Fruit fly (Drosophila melanogaster) whole organism, embryonic: ENCODE data around the gene Vsx2.

ENCODE experiments used
- BtbVII ChIP-seq: fragments of 200-800 bp; sonication (Bioruptor generic); optimal IDR thresholded peaks from 3 replicates; lab custom pipeline; 2017; ENCODE audit warnings: missing biosample characterization, mild to moderate bottlenecking, missing genetic modification characterization
- CG10431 ChIP-seq: fragments of 200-800 bp; sonication (Bioruptor generic); optimal IDR thresholded peaks from 3 replicates; lab custom pipeline; 2018; ENCODE audit warnings: missing biosample characterization, mild to moderate bottlenecking, missing genetic modification characterization
- CG10979 ChIP-seq: fragments of 200-800 bp; sonication (Bioruptor generic); optimal IDR thresholded peaks from 2 replicates; lab custom pipeline; 2018; ENCODE audit warnings: missing biosample characterization, mild to moderate bottlenecking, missing genetic modification characterization, moderate library complexity
- CG11456 ChIP-seq: fragments of 200-800 bp; sonication (Bioruptor generic); IDR thresholded peaks from 3 replicates; pipeline ENCODE4 v1.3.6; 2022; ENCODE audit warnings: missing biosample characterization, missing genetic modification characterization
- CG11504 ChIP-seq: fragments of 200-800 bp; sonication (Bioruptor generic); optimal IDR thresholded peaks from 3 replicates; lab custom pipeline; 2019; ENCODE audit warnings: missing biosample characterization, mild to moderate bottlenecking, missing genetic modification characterization, moderate library complexity
- CG1603 ChIP-seq: fragments of 200-800 bp; sonication (Bioruptor generic); optimal IDR thresholded peaks from 2 replicates; lab custom pipeline; 2019; ENCODE audit warnings: missing biosample characterization, mild to moderate bottlenecking, missing genetic modification characterization, moderate library complexity
- CG17328 ChIP-seq: fragments of 200-800 bp; sonication (Bioruptor generic); IDR thresholded peaks from 2 replicates; pipeline ENCODE4 v1.3.6; 2022; ENCODE audit warnings: missing biosample characterization, missing genetic modification characterization
- CG18476 ChIP-seq: fragments of 200-800 bp; sonication (Bioruptor generic); optimal IDR thresholded peaks from 2 replicates; lab custom pipeline; 2016; ENCODE audit warnings: missing biosample characterization, mild to moderate bottlenecking, missing genetic modification characterization
- CG18599 ChIP-seq: fragments of 200-800 bp; sonication (Bioruptor generic); optimal IDR thresholded peaks from 3 replicates; lab custom pipeline; 2017; ENCODE audit warnings: missing biosample characterization, missing genetic modification characterization, mild to moderate bottlenecking, moderate library complexity, missing genetic modification reagents
- CG2712 ChIP-seq: fragments of 200-800 bp; optimal IDR thresholded peaks from 3 replicates; lab custom pipeline; 2019; ENCODE audit warnings: missing biosample characterization, mild to moderate bottlenecking, missing genetic modification characterization, moderate library complexity
- CG2889 ChIP-seq: fragments of 200-800 bp; sonication (Bioruptor generic); IDR thresholded peaks from 3 replicates; pipeline ENCODE4 v1.3.6; 2022; ENCODE audit warnings: missing biosample characterization, missing genetic modification characterization
- CG33213 ChIP-seq: fragments of 200-800 bp; sonication (Bioruptor generic); optimal IDR thresholded peaks from 3 replicates; lab custom pipeline; 2016; ENCODE audit warnings: missing biosample characterization, missing genetic modification characterization
- CG4707 ChIP-seq: fragments of 200-800 bp; sonication (Bioruptor generic); optimal IDR thresholded peaks from 2 replicates; lab custom pipeline; 2018; ENCODE audit warnings: missing biosample characterization, mild to moderate bottlenecking, missing genetic modification characterization, moderate library complexity
- CG7372 ChIP-seq: fragments of 200-800 bp; sonication (Bioruptor generic); IDR thresholded peaks from 2 replicates; pipeline ENCODE4 v1.3.6; 2022; ENCODE audit warnings: missing biosample characterization, missing genetic modification characterization
- CG7928 ChIP-seq: fragments of 200-800 bp; sonication (Bioruptor generic); optimal IDR thresholded peaks from 2 replicates; lab custom pipeline; 2017; ENCODE audit warnings: missing biosample characterization, mild to moderate bottlenecking, missing genetic modification characterization
- CkIIα-i1 ChIP-seq: fragments of 200-800 bp; sonication (Bioruptor generic); IDR thresholded peaks from 2 replicates; pipeline ENCODE4 v1.3.6; 2022; ENCODE audit warnings: missing biosample characterization, missing genetic modification characterization
- Dip2 ChIP-seq: fragments of 200-800 bp; sonication (Bioruptor generic); IDR thresholded peaks from 2 replicates; pipeline ENCODE4 v1.3.6; 2022; ENCODE audit warnings: missing biosample characterization, missing genetic modification characterization
- Dip3 ChIP-seq: fragments of 200-800 bp; sonication (Bioruptor generic); optimal IDR thresholded peaks from 3 replicates; lab custom pipeline; 2016; ENCODE audit warnings: missing biosample characterization, missing genetic modification characterization
- Ets65A ChIP-seq: fragments of 200-800 bp; sonication (Bioruptor generic); peaks from one replicate; lab custom pipeline; 2016; ENCODE audit warnings: missing biosample characterization, missing genetic modification characterization
- HHEX ChIP-seq: fragments of 200-800 bp; sonication (Bioruptor generic); optimal IDR thresholded peaks from 3 replicates; lab custom pipeline; 2017; ENCODE audit warnings: missing biosample characterization, mild to moderate bottlenecking, missing genetic modification characterization, missing genetic modification reagents
- Hey ChIP-seq: fragments of 200-800 bp; sonication (Bioruptor generic); optimal IDR thresholded peaks from 3 replicates; lab custom pipeline; 2018; ENCODE audit warnings: missing biosample characterization, mild to moderate bottlenecking, missing genetic modification characterization
- Hmr ChIP-seq: fragments of 200-800 bp; sonication (Bioruptor generic); optimal IDR thresholded peaks from 3 replicates; lab custom pipeline; 2017; ENCODE audit warnings: mild to moderate bottlenecking, missing biosample characterization, missing genetic modification reagents, missing genetic modification characterization
- Med ChIP-seq: fragments of 200-800 bp; sonication (Bioruptor generic); peaks from one replicate; lab custom pipeline; 2016; ENCODE audit warnings: missing biosample characterization, missing genetic modification characterization, mild to moderate bottlenecking, inconsistent platforms, moderate library complexity
- Oli ChIP-seq: fragments of 200-800 bp; sonication (Bioruptor generic); optimal IDR thresholded peaks from 2 replicates; lab custom pipeline; 2018; ENCODE audit warnings: missing biosample characterization, mild to moderate bottlenecking, missing genetic modification characterization, moderate library complexity
- Rfx ChIP-seq: fragments of 200-800 bp; sonication (Bioruptor generic); IDR thresholded peaks from 2 replicates; pipeline ENCODE4 v1.3.6; 2022; ENCODE audit warnings: missing biosample characterization, missing genetic modification characterization
- Scr ChIP-seq: fragments of 200-800 bp; sonication (Bioruptor generic); IDR thresholded peaks from 2 replicates; pipeline ENCODE4 v1.3.6; 2022; ENCODE audit warnings: missing biosample characterization, missing genetic modification characterization; ENCODE audit not compliant: partially characterized antibody
- Sry-β ChIP-seq: fragments of 200-800 bp; sonication (Bioruptor generic); optimal IDR thresholded peaks from 2 replicates; lab custom pipeline; 2018; ENCODE audit warnings: missing biosample characterization, mild to moderate bottlenecking, missing genetic modification characterization, moderate library complexity
- aop ChIP-seq: fragments of 200-800 bp; sonication (Bioruptor generic); IDR thresholded peaks from 2 replicates; pipeline ENCODE4 v1.3.6; 2022; ENCODE audit warnings: missing biosample characterization, missing genetic modification characterization
- bsh ChIP-seq, 2 experiments: fragments of 200-800 bp; sonication (Bioruptor generic); optimal IDR thresholded peaks; 2 replicates each; lab custom pipeline; 2017 to 2018; ENCODE audit warnings: mild to moderate bottlenecking in 2 of 2, missing biosample characterization in 2 of 2, missing genetic modification characterization in 2 of 2, moderate library complexity in 1 of 2
- chm ChIP-seq: fragments of 200-800 bp; sonication (Bioruptor generic); IDR thresholded peaks from 2 replicates; pipeline ENCODE4 v1.3.6; 2022; ENCODE audit warnings: missing biosample characterization, missing genetic modification characterization
- da ChIP-seq: fragments of 200-800 bp; sonication (Bioruptor generic); optimal IDR thresholded peaks from 2 replicates; lab custom pipeline; 2016; ENCODE audit warnings: missing biosample characterization, missing genetic modification characterization
- dmrt11E ChIP-seq: fragments of 200-800 bp; sonication (Bioruptor generic); optimal IDR thresholded peaks from 3 replicates; lab custom pipeline; 2018; ENCODE audit warnings: missing biosample characterization, mild to moderate bottlenecking, missing genetic modification characterization, moderate library complexity
- gem ChIP-seq: fragments of 200-800 bp; sonication (Bioruptor generic); optimal IDR thresholded peaks from 2 replicates; lab custom pipeline; 2019; ENCODE audit warnings: missing biosample characterization, mild to moderate bottlenecking, missing genetic modification characterization, moderate library complexity
- gfzf ChIP-seq: fragments of 200-800 bp; sonication (Bioruptor generic); optimal IDR thresholded peaks from 2 replicates; lab custom pipeline; 2016; ENCODE audit warnings: missing biosample characterization, mild to moderate bottlenecking, missing genetic modification characterization, moderate library complexity
- grau ChIP-seq: fragments of 200-800 bp; optimal IDR thresholded peaks from 3 replicates; lab custom pipeline; 2019; ENCODE audit warnings: missing biosample characterization, mild to moderate bottlenecking, missing genetic modification characterization, moderate library complexity
- gsb ChIP-seq: fragments of 200-800 bp; sonication (Bioruptor generic); IDR thresholded peaks from 2 replicates; pipeline ENCODE4 v1.3.6; 2022; ENCODE audit warnings: missing biosample characterization, missing genetic modification characterization
- kah ChIP-seq: fragments of 200-800 bp; sonication (Bioruptor generic); optimal IDR thresholded peaks from 2 replicates; lab custom pipeline; 2018; ENCODE audit warnings: missing biosample characterization, mild to moderate bottlenecking, missing genetic modification characterization
- lmd ChIP-seq: fragments of 200-800 bp; sonication (Bioruptor generic); IDR thresholded peaks from 2 replicates; pipeline ENCODE4 v1.3.6; 2022; ENCODE audit warnings: missing biosample characterization, missing genetic modification characterization
- lola ChIP-seq, 3 experiments: fragments of >200 bp in 2 of 3; fragments of 200-800 bp in 1 of 3; sonication (Bioruptor generic) in 1 of 3; optimal IDR thresholded peaks; 2 replicates each; lab custom pipeline; 2017 to 2019; ENCODE audit warnings: missing biosample characterization in 3 of 3, missing genetic modification characterization in 3 of 3, mild to moderate bottlenecking in 1 of 3, moderate library complexity in 1 of 3
- otp ChIP-seq: fragments of 200-800 bp; sonication (Bioruptor generic); IDR thresholded peaks from 3 replicates; pipeline ENCODE4, ENCODE4 v1.3.6; 2022; ENCODE audit warnings: missing biosample characterization, missing genetic modification characterization
- prd ChIP-seq, 3 experiments: fragments of >200 bp in 2 of 3; fragments of 200-800 bp in 1 of 3; sonication (Bioruptor generic) in 1 of 3; optimal IDR thresholded peaks in 2 of 3; IDR thresholded peaks in 1 of 3; 2 replicates in 2 of 3; 3 replicates in 1 of 3; pipeline versions ENCODE4 v1.3.6 to Lab custom; 2017 to 2022; ENCODE audit warnings: missing biosample characterization in 1 of 3, missing genetic modification characterization in 1 of 3
- sisA ChIP-seq: fragments of 200-800 bp; sonication (Bioruptor generic); IDR thresholded peaks from 2 replicates; pipeline ENCODE4 v1.3.6; 2022; ENCODE audit warnings: missing biosample characterization, missing genetic modification characterization
- slou ChIP-seq: fragments of 200-800 bp; sonication (Bioruptor generic); optimal IDR thresholded peaks from 3 replicates; lab custom pipeline; 2016; ENCODE audit warnings: missing biosample characterization, missing genetic modification characterization
- slp2 ChIP-seq: fragments of 200-800 bp; sonication (Bioruptor generic); optimal IDR thresholded peaks from 2 replicates; lab custom pipeline; 2016; ENCODE audit warnings: missing biosample characterization, missing genetic modification characterization
- twi ChIP-seq: fragments of 200-800 bp; optimal IDR thresholded peaks from 2 replicates; lab custom pipeline; 2019; ENCODE audit warnings: missing biosample characterization, mild to moderate bottlenecking, missing genetic modification characterization, moderate library complexity
- wdn ChIP-seq: fragments of 200-800 bp; sonication (Bioruptor generic); IDR thresholded peaks from 2 replicates; pipeline ENCODE4 v1.3.6; 2022; ENCODE audit warnings: missing biosample characterization, missing genetic modification characterization
- zfh1 ChIP-seq: fragments of 200-800 bp; sonication (Bioruptor generic); IDR thresholded peaks from 3 replicates; pipeline ENCODE4 v1.3.6; 2022; ENCODE audit warnings: missing biosample characterization, missing genetic modification characterization
- zfh2 ChIP-seq: fragments of 200-800 bp; sonication (Bioruptor generic); optimal IDR thresholded peaks from 2 replicates; lab custom pipeline; 2016; ENCODE audit warnings: missing biosample characterization, missing genetic modification characterization

Gene Vsx2

DNA sequence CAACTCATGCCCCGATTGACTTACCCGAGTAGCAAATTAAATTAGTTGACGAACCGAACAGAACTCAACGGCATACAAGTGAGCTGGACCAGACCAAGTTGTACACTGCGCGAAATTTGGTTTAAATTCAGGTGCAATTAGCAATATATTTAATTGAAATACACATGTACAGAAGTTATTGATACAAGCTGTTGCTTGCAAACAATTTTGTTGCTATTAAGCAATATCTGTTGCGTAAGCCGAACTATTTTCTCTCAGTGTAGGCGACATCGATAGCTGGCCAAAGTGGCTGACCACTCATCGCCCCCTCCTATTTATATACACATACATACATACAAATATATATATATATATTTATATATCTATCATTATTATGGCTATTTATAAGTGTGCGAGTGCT, 44.2 kb upstream of the Vsx2 start (continued):
- TF ChIP-seq CG7928 (GFP tag; lab: Kevin White, UChicago) (no peak), lola (GFP tag; optimal IDR thresholded peaks at IDR 0.05; lab: Kevin White, UChicago) (peak in 1 of 3 experiments; percentile 48), Hmr (GFP tag; lab: Kevin White, UChicago) (peak; percentile 19), Rfx (GFP tag; lab: Robert Waterston, UW) (peak; percentile 63)
- TF ChIP-seq, all 482 proteins: peak for 133

dm6 chrX:5603009-5603408, 43.0 kb upstream of the Vsx2 start:
- TF ChIP-seq dmrt11E (tag; lab: Kevin White, UChicago) (peak; percentile 34), lmd (GFP tag; lab: Robert Waterston, UW) (0 out of 2 replicates have a peak, but pooled peaks have one; percentile 26), Ets65A (peak; percentile 27), CG2712 (peak; percentile 9), gsb (GFP tag; lab: Robert Waterston, UW) (no peak), Oli (tag; lab: Kevin White, UChicago) (no peak), Sry-β (GFP tag; lab: Kevin White, UChicago) (no peak), CG18476 (no peak), CG4707 (GFP tag; lab: Kevin White, UChicago) (no peak), CG2889 (GFP tag; lab: Robert Waterston, UW) (0 out of 3 replicates have a peak, but pooled peaks have one; percentile 14), CG33213 (GFP tag; lab: Kevin White, UChicago) (no peak), Scr (GFP tag; lab: Robert Waterston, UW) (no peak), CG7372 (GFP tag; lab: Robert Waterston, UW) (0 out of 2 replicates have a peak, but pooled peaks have one; percentile 10), CG10979 (tag; lab: Kevin White, UChicago) (peak; percentile 2), Dip2 (no peak), aop (GFP tag; lab: Robert Waterston, UW) (no peak), bsh (GFP tag; optimal IDR thresholded peaks at IDR 0.05; lab: Kevin White, UChicago) (peak in 1 of 2 experiments; percentile 6), wdn (GFP tag; lab: Robert Waterston, UW) (no peak), prd (optimal IDR thresholded peaks at IDR 0.05; lab: Kevin White, UChicago) (no peak), prd (GFP tag; IDR thresholded peaks at IDR 0.05; lab: Robert Waterston, UW) (peak; percentile 59; the same call in 2 of the 3 replicates), zfh1 (GFP tag; lab: Robert Waterston, UW) (0 out of 3 replicates have a peak, but pooled peaks have one; percentile 29), gem (peak; percentile 15), chm (GFP tag; lab: Robert Waterston, UW) (no peak), CkIIα-i1 (GFP tag; lab: Robert Waterston, UW) (no peak), da (GFP tag; lab: Kevin White, UChicago) (no peak), gfzf (no peak), slou (GFP tag; lab: Kevin White, UChicago) (no peak), slp2 (no peak), Dip3 (GFP tag; lab: Kevin White, UChicago) (no peak), CG18599 (GFP tag; lab: Kevin White, UChicago) (peak; percentile 4), CG17328 (GFP tag; lab: Robert Waterston, UW) (peak; percentile 32; the same call in 1 of the 2 replicates), grau (tag; lab: Kevin White, UChicago) (no peak), otp (GFP tag; lab: Robert Waterston, UW) (no peak), CG10431 (GFP tag; lab: Kevin White, UChicago) (no peak), Med (GFP tag; lab: Kevin White, UChicago) (peak; percentile 52), twi (no peak), kah (GFP tag; lab: Kevin White, UChicago) (no peak), CG11504 (tag; lab: Kevin White, UChicago) (no peak), BtbVII (GFP tag; lab: Kevin White, UChicago) (no peak), CG11456 (GFP tag; lab: Robert Waterston, UW) (0 out of 3 replicates have a peak, but pooled peaks have one; percentile 52), sisA (no peak), HHEX (GFP tag; lab: Kevin White, UChicago) (no peak), zfh2 (GFP tag; lab: Kevin White, UChicago) (no peak), Hey (tag; lab: Kevin White, UChicago) (no peak), CG1603 (peak; percentile 20)
